Fruit fly (Drosophila melanogaster) whole organism, embryonic: ENCODE results near the gene pim.

Experiments
- Blimp-1 ChIP-seq: fragments of 200-800 bp; sonication (Bioruptor generic); optimal IDR thresholded peaks from 3 replicates; lab custom pipeline; 2018; ENCODE audit warnings: missing biosample characterization, missing genetic modification characterization, mild to moderate bottlenecking, moderate library complexity, missing genetic modification reagents
- CG10959 ChIP-seq: fragments of 200-800 bp; sonication (Bioruptor generic); IDR thresholded peaks from 2 replicates; pipeline ENCODE4 v1.3.6; 2022; ENCODE audit warnings: missing biosample characterization, missing genetic modification characterization
- CG10979 ChIP-seq: fragments of 200-800 bp; sonication (Bioruptor generic); optimal IDR thresholded peaks from 2 replicates; lab custom pipeline; 2018; ENCODE audit warnings: missing biosample characterization, mild to moderate bottlenecking, missing genetic modification characterization, moderate library complexity
- CG11085 ChIP-seq: fragments of 200-800 bp; sonication (Bioruptor generic); IDR thresholded peaks from 2 replicates; pipeline ENCODE4 v1.3.6; 2022; ENCODE audit warnings: missing biosample characterization, missing genetic modification characterization
- CG11696 ChIP-seq: fragments of 200-800 bp; sonication (Bioruptor generic); IDR thresholded peaks from 2 replicates; pipeline ENCODE4 v1.3.6; 2022; ENCODE audit warnings: missing biosample characterization, missing genetic modification characterization
- CG12219 ChIP-seq: fragments of 200-800 bp; sonication (Bioruptor generic); optimal IDR thresholded peaks from 3 replicates; lab custom pipeline; 2018; ENCODE audit warnings: missing biosample characterization, mild to moderate bottlenecking, missing genetic modification characterization
- CG12236 ChIP-seq: fragments of 200-800 bp; sonication (Bioruptor generic); optimal IDR thresholded peaks from 2 replicates; lab custom pipeline; 2016; ENCODE audit warnings: missing biosample characterization, missing genetic modification characterization
- CG15514 ChIP-seq: fragments of 200-800 bp; sonication (Bioruptor generic); optimal IDR thresholded peaks from 3 replicates; lab custom pipeline; 2017; ENCODE audit warnings: missing biosample characterization, missing genetic modification characterization, mild to moderate bottlenecking, moderate library complexity, missing genetic modification reagents
- CG16863 ChIP-seq: fragments of 200-800 bp; sonication (Bioruptor generic); optimal IDR thresholded peaks from 3 replicates; lab custom pipeline; 2016; ENCODE audit warnings: missing biosample characterization, missing genetic modification characterization
- CG17912 ChIP-seq: fragments of 200-800 bp; sonication (Bioruptor generic); optimal IDR thresholded peaks from 2 replicates; lab custom pipeline; 2018; ENCODE audit warnings: missing biosample characterization, mild to moderate bottlenecking, missing genetic modification characterization
- CG18011 ChIP-seq: fragments of 200-800 bp; sonication (Bioruptor generic); optimal IDR thresholded peaks from 2 replicates; lab custom pipeline; 2017; ENCODE audit warnings: missing biosample characterization, missing genetic modification characterization, mild to moderate bottlenecking, moderate library complexity, missing genotype
- CG18476 ChIP-seq: fragments of 200-800 bp; sonication (Bioruptor generic); optimal IDR thresholded peaks from 2 replicates; lab custom pipeline; 2016; ENCODE audit warnings: missing biosample characterization, mild to moderate bottlenecking, missing genetic modification characterization
- CG30020 ChIP-seq: fragments of 200-800 bp; optimal IDR thresholded peaks from 2 replicates; lab custom pipeline; 2019; ENCODE audit warnings: missing biosample characterization, mild to moderate bottlenecking, missing genetic modification characterization, moderate library complexity
- CG30403 ChIP-seq: fragments of 200-800 bp; sonication (Bioruptor generic); optimal IDR thresholded peaks from 3 replicates; lab custom pipeline; 2016; ENCODE audit warnings: missing biosample characterization, missing genetic modification characterization
- CG3065 ChIP-seq: fragments of 200-800 bp; sonication (Bioruptor generic); optimal IDR thresholded peaks from 2 replicates; lab custom pipeline; 2016; ENCODE audit warnings: missing biosample characterization, missing genetic modification characterization
- CG3407 ChIP-seq: fragments of 200-800 bp; sonication (Bioruptor generic); optimal IDR thresholded peaks from 2 replicates; lab custom pipeline; 2018; ENCODE audit warnings: missing biosample characterization, mild to moderate bottlenecking, missing genetic modification characterization
- CG5180 ChIP-seq: fragments of 200-800 bp; sonication (Bioruptor generic); optimal IDR thresholded peaks from 3 replicates; lab custom pipeline; 2017; ENCODE audit warnings: missing biosample characterization, missing genetic modification characterization, mild to moderate bottlenecking, moderate library complexity, missing genetic modification reagents
- CG6854 ChIP-seq: fragments of 200-800 bp; sonication (Bioruptor generic); optimal IDR thresholded peaks from 3 replicates; lab custom pipeline; 2017; ENCODE audit warnings: missing biosample characterization, mild to moderate bottlenecking, missing genetic modification characterization
- CG8290 ChIP-seq, 3 experiments: fragments of 200-800 bp; sonication (Bioruptor generic); optimal IDR thresholded peaks; 2 replicates each; lab custom pipeline; 2016 to 2019; ENCODE audit warnings: missing biosample characterization in 3 of 3, missing genetic modification characterization in 3 of 3, mild to moderate bottlenecking in 2 of 3, moderate library complexity in 1 of 3
- Chrac-16 ChIP-seq: fragments of 200-800 bp; sonication (Bioruptor generic); optimal IDR thresholded peaks from 3 replicates; lab custom pipeline; 2016; ENCODE audit warnings: missing biosample characterization, missing genetic modification characterization
- Dfd ChIP-seq, 2 experiments: fragments of >200 bp; optimal IDR thresholded peaks; 2 replicates each; lab custom pipeline; 2017; ENCODE audit warnings: missing biosample characterization in 2 of 2, missing genetic modification characterization in 2 of 2
- Dip3 ChIP-seq: fragments of 200-800 bp; sonication (Bioruptor generic); optimal IDR thresholded peaks from 3 replicates; lab custom pipeline; 2016; ENCODE audit warnings: missing biosample characterization, missing genetic modification characterization
- Doc2 ChIP-seq: fragments of 200-800 bp; sonication (Bioruptor generic); IDR thresholded peaks from 2 replicates; pipeline ENCODE4 v1.3.6; 2022; ENCODE audit warnings: missing biosample characterization, missing genetic modification characterization
- Elba2 ChIP-seq: fragments of 200-800 bp; sonication (Bioruptor generic); optimal IDR thresholded peaks from 3 replicates; lab custom pipeline; 2016; ENCODE audit warnings: missing biosample characterization, missing genetic modification characterization
- Jarid2 ChIP-seq: fragments of 200-800 bp; sonication (Bioruptor generic); optimal IDR thresholded peaks from 3 replicates; lab custom pipeline; 2017; ENCODE audit warnings: mild to moderate bottlenecking, missing biosample characterization, missing genetic modification reagents, missing genetic modification characterization
- MESR4 ChIP-seq: fragments of 200-800 bp; sonication (Bioruptor generic); optimal IDR thresholded peaks from 2 replicates; lab custom pipeline; 2018; ENCODE audit warnings: missing biosample characterization, mild to moderate bottlenecking, missing genetic modification characterization, moderate library complexity
- Neu2 ChIP-seq: fragments of 200-800 bp; sonication (Bioruptor generic); optimal IDR thresholded peaks from 3 replicates; lab custom pipeline; 2016; ENCODE audit warnings: missing biosample characterization, missing genetic modification characterization, borderline replicate concordance
- Poxn ChIP-seq: fragments of 200-800 bp; sonication (Bioruptor generic); IDR thresholded peaks from 2 replicates; pipeline ENCODE4 v1.3.6; 2022; ENCODE audit warnings: missing biosample characterization, missing genetic modification characterization
- Trl ChIP-seq, 3 experiments: fragments of >200 bp in 2 of 3; fragments of 200-800 bp in 1 of 3; sonication (Bioruptor generic) in 1 of 3; optimal IDR thresholded peaks; 2 replicates in 1 of 3; 3 replicates in 2 of 3; lab custom pipeline; 2016 to 2017; ENCODE audit warnings: missing biosample characterization in 1 of 3, missing genetic modification characterization in 1 of 3
- ase ChIP-seq: fragments of 200-800 bp; sonication (Bioruptor generic); IDR thresholded peaks from 3 replicates; pipeline ENCODE4 v1.3.6; 2022; ENCODE audit warnings: missing biosample characterization, missing genetic modification characterization
- esg ChIP-seq: fragments of 200-800 bp; sonication (Bioruptor generic); conservative IDR thresholded peaks from 2 replicates; pipeline ENCODE4 v1.3.6; 2022; ENCODE audit warnings: missing biosample characterization, missing genetic modification characterization
- grau ChIP-seq: fragments of 200-800 bp; optimal IDR thresholded peaks from 3 replicates; lab custom pipeline; 2019; ENCODE audit warnings: missing biosample characterization, mild to moderate bottlenecking, missing genetic modification characterization, moderate library complexity
- gsb-n ChIP-seq: fragments of 200-800 bp; sonication (Bioruptor generic); optimal IDR thresholded peaks from 3 replicates; lab custom pipeline; 2018; ENCODE audit warnings: missing biosample characterization, mild to moderate bottlenecking, missing genetic modification characterization
- gt ChIP-seq: fragments of 200-800 bp; sonication (Bioruptor generic); IDR thresholded peaks from 2 replicates; pipeline ENCODE4 v1.3.6; 2022; ENCODE audit warnings: missing biosample characterization, missing genetic modification characterization
- ham ChIP-seq: fragments of 200-800 bp; sonication (Bioruptor generic); IDR thresholded peaks from 2 replicates; pipeline ENCODE4 v1.3.6; 2022; ENCODE audit warnings: missing biosample characterization, missing genetic modification characterization
- her ChIP-seq: fragments of 200-800 bp; sonication (Bioruptor generic); optimal IDR thresholded peaks from 2 replicates; lab custom pipeline; 2016; ENCODE audit warnings: missing biosample characterization, missing genetic modification characterization
- hth ChIP-seq: fragments of >200 bp; optimal IDR thresholded peaks from 2 replicates; lab custom pipeline; 2017; ENCODE audit warnings: inconsistent platforms
- jumu ChIP-seq: fragments of 200-800 bp; sonication (Bioruptor generic); optimal IDR thresholded peaks from 3 replicates; lab custom pipeline; 2016; ENCODE audit warnings: missing biosample characterization, missing genetic modification characterization
- lov ChIP-seq, 2 experiments: fragments of 200-800 bp in 1 of 2; fragments of >200 bp in 1 of 2; sonication (Bioruptor generic) in 1 of 2; IDR thresholded peaks in 1 of 2; optimal IDR thresholded peaks in 1 of 2; 2 replicates in 1 of 2; 3 replicates in 1 of 2; pipeline versions ENCODE4 v1.3.6 to Lab custom; 2017 to 2022; ENCODE audit warnings: missing biosample characterization in 1 of 2, missing genetic modification characterization in 1 of 2
- oc ChIP-seq: fragments of 200-800 bp; sonication (Bioruptor generic); optimal IDR thresholded peaks from 2 replicates; lab custom pipeline; 2018; ENCODE audit warnings: missing biosample characterization, mild to moderate bottlenecking, missing genetic modification characterization, moderate library complexity
- onecut ChIP-seq: fragments of 200-800 bp; sonication (Bioruptor generic); IDR thresholded peaks from 2 replicates; pipeline ENCODE4 v1.3.6; 2022; ENCODE audit warnings: missing biosample characterization, missing genetic modification characterization
- org-1 ChIP-seq: fragments of 200-800 bp; sonication (Bioruptor generic); optimal IDR thresholded peaks from 2 replicates; lab custom pipeline; 2017; ENCODE audit warnings: missing biosample characterization, missing genetic modification characterization
- otp ChIP-seq: fragments of 200-800 bp; sonication (Bioruptor generic); IDR thresholded peaks from 3 replicates; pipeline ENCODE4, ENCODE4 v1.3.6; 2022; ENCODE audit warnings: missing biosample characterization, missing genetic modification characterization
- slou ChIP-seq: fragments of 200-800 bp; sonication (Bioruptor generic); optimal IDR thresholded peaks from 3 replicates; lab custom pipeline; 2016; ENCODE audit warnings: missing biosample characterization, missing genetic modification characterization
- sqz ChIP-seq: fragments of 200-800 bp; sonication (Bioruptor generic); optimal IDR thresholded peaks from 3 replicates; lab custom pipeline; 2018; ENCODE audit warnings: missing biosample characterization, mild to moderate bottlenecking, missing genetic modification characterization
- sr ChIP-seq: fragments of 200-800 bp; sonication (Bioruptor generic); IDR thresholded peaks from 3 replicates; pipeline ENCODE4 v1.3.6; 2022; ENCODE audit warnings: missing biosample characterization, missing genetic modification characterization
- tna ChIP-seq: fragments of 200-800 bp; sonication (Bioruptor generic); IDR thresholded peaks from 2 replicates; pipeline ENCODE4 v1.3.6; 2022; ENCODE audit warnings: missing biosample characterization, missing genetic modification characterization; ENCODE audit not compliant: partially characterized antibody
- trem ChIP-seq: fragments of 200-800 bp; optimal IDR thresholded peaks from 3 replicates; lab custom pipeline; 2019; ENCODE audit warnings: missing biosample characterization, mild to moderate bottlenecking, missing genetic modification characterization, moderate library complexity
- trh ChIP-seq: fragments of 200-800 bp; sonication (Bioruptor generic); optimal IDR thresholded peaks from 2 replicates; lab custom pipeline; 2016; ENCODE audit warnings: missing biosample characterization, missing genetic modification characterization
- vvl ChIP-seq: fragments of 200-800 bp; sonication (Bioruptor generic); IDR thresholded peaks from 2 replicates; pipeline ENCODE4 v1.3.6; 2022; ENCODE audit warnings: missing biosample characterization, missing genetic modification characterization
- wor ChIP-seq: fragments of 200-800 bp; sonication (Bioruptor generic); IDR thresholded peaks from 2 replicates; pipeline ENCODE4 v1.3.6; 2022; ENCODE audit warnings: missing biosample characterization, missing genetic modification characterization

Gene pim

dm6 chr2L:10356508-10356907 is 6.3 kb upstream of the pim start, which contains the start of the genes CtsL4 and ClpP (continued):
- TF ChIP-seq CG18011, result no peak
- TF ChIP-seq gt (GFP tag; lab: Robert Waterston, UW), result no peak
- no peak for TF ChIP-seq Dfd (GFP tag; optimal IDR thresholded peaks at IDR 0.05; lab: Kevin White, UChicago)
- TF ChIP-seq Trl (optimal IDR thresholded peaks at IDR 0.05; lab: Kevin White, UChicago), result no peak
- TF ChIP-seq Trl (GFP tag; optimal IDR thresholded peaks at IDR 0.05; lab: Kevin White, UChicago), result peak; percentile 8
- no peak for TF ChIP-seq Doc2
- TF ChIP-seq CG11085 (GFP tag; lab: Robert Waterston, UW), result no peak
- TF ChIP-seq MESR4 (GFP tag; lab: Kevin White, UChicago), result no peak
- TF ChIP-seq sr (GFP tag; lab: Robert Waterston, UW), result no peak
- no peak for TF ChIP-seq CG12219 (GFP tag; lab: Kevin White, UChicago)
- TF ChIP-seq CG10959 (GFP tag; lab: Robert Waterston, UW), result no peak
- no peak for TF ChIP-seq CG16863 (GFP tag; lab: Kevin White, UChicago)
- TF ChIP-seq vvl (GFP tag; lab: Robert Waterston, UW), result peak; percentile 74
- TF ChIP-seq oc (tag; lab: Kevin White, UChicago), result no peak
- TF ChIP-seq Blimp-1 (GFP tag; lab: Kevin White, UChicago), result no peak
- TF ChIP-seq slou, result no peak
- peak; percentile 53 for TF ChIP-seq CG15514 (GFP tag; lab: Kevin White, UChicago)
- TF ChIP-seq esg (GFP tag; lab: Robert Waterston, UW), result no peak
- peak; percentile 26; the same call in 1 of the 3 replicates for TF ChIP-seq ase (GFP tag; lab: Robert Waterston, UW)
- no peak for TF ChIP-seq tna (GFP tag; lab: Robert Waterston, UW)
- no peak for TF ChIP-seq trh (GFP tag; lab: Kevin White, UChicago)
- no peak for TF ChIP-seq jumu (GFP tag; lab: Kevin White, UChicago)
- TF ChIP-seq Poxn (GFP tag; lab: Robert Waterston, UW), result no peak
- peak; percentile 28 for TF ChIP-seq CG10979 (tag; lab: Kevin White, UChicago)
- peak; percentile 100 for TF ChIP-seq CG30020 (tag; lab: Kevin White, UChicago)
- TF ChIP-seq Elba2 (GFP tag; lab: Kevin White, UChicago), result peak; percentile 59
- TF ChIP-seq ham (GFP tag; lab: Robert Waterston, UW), result no peak
- no peak for TF ChIP-seq gsb-n (tag; lab: Kevin White, UChicago)
- no peak for TF ChIP-seq CG11696 (GFP tag; lab: Robert Waterston, UW)
- peak; percentile 50 for TF ChIP-seq Dip3 (GFP tag; lab: Kevin White, UChicago)
- no peak for TF ChIP-seq lov (optimal IDR thresholded peaks at IDR 0.05; lab: Kevin White, UChicago)
- 0 out of 3 replicates have a peak, but pooled peaks have one; percentile 9 for TF ChIP-seq lov (GFP tag; IDR thresholded peaks at IDR 0.05; lab: Robert Waterston, UW)
- no peak for TF ChIP-seq CG3065 (GFP tag; lab: Kevin White, UChicago)
- no peak for TF ChIP-seq org-1 (GFP tag; lab: Kevin White, UChicago)
- TF ChIP-seq trem (tag; lab: Kevin White, UChicago), result peak; percentile 46
- TF ChIP-seq sqz (GFP tag; lab: Kevin White, UChicago), result no peak
- no peak for TF ChIP-seq wor (GFP tag; lab: Robert Waterston, UW)
- no peak for TF ChIP-seq CG12236 (GFP tag; lab: Kevin White, UChicago)
- TF ChIP-seq hth, result no peak
- TF ChIP-seq CG6854 (GFP tag; lab: Kevin White, UChicago), result no peak
- TF ChIP-seq CG17912, result peak; percentile 23
- no peak for TF ChIP-seq Neu2 (GFP tag; lab: Kevin White, UChicago)
- TF ChIP-seq Chrac-16, result peak; percentile 52
- no peak for TF ChIP-seq CG18476
- TF ChIP-seq CG3407 (GFP tag; lab: Kevin White, UChicago), result no peak
- TF ChIP-seq CG5180 (GFP tag; lab: Kevin White, UChicago), result no peak
- TF ChIP-seq otp (GFP tag; lab: Robert Waterston, UW), result no peak
- TF ChIP-seq CG30403, result peak; percentile 46
- TF ChIP-seq grau (tag; lab: Kevin White, UChicago), result peak; percentile 60
- no peak for TF ChIP-seq Jarid2 (GFP tag; lab: Kevin White, UChicago)
- TF ChIP-seq onecut, result no peak
- peak; percentile 32 for TF ChIP-seq her (GFP tag; lab: Kevin White, UChicago)
- peak; percentile 78 for TF ChIP-seq CG8290 (GFP tag; optimal IDR thresholded peaks at IDR 0.05; lab: Kevin White, UChicago)
- TF ChIP-seq CG8290 (tag; optimal IDR thresholded peaks at IDR 0.05; lab: Kevin White, UChicago), result peak in 1 of 2 experiments; percentile 14
